Worm (Caenorhabditis elegans) whole organism, young adult: Measurements from ENCODE around the gene ZK666.11.

Experiments
- K11D2.4 ChIP-seq: fragments of 200-800 bp; sonication (Bioruptor generic); IDR thresholded peaks from 2 replicates; pipeline ENCODE4 v1.3.6; 2022; ENCODE audit warnings: missing genetic modification reagents, missing genetic modification characterization, missing compliant biosample characterization
- ZK185.1 ChIP-seq: sonication (generic microtip); optimal IDR thresholded peaks from 2 replicates; lab custom pipeline; 2016; ENCODE audit warnings: mild to moderate bottlenecking, missing genetic modification characterization, missing compliant biosample characterization; ENCODE audit not compliant: poor library complexity, severe bottlenecking
- ama-1 ChIP-seq, 3 experiments: fragments of 150-350 bp in 1 of 3; sonication (generic microtip) in 2 of 3; optimal IDR thresholded peaks; 2 replicates each; lab custom pipeline; 2014 to 2018; ENCODE audit warnings: missing biosample characterization in 2 of 3, missing genetic modification characterization in 2 of 3, missing genetic modification reagents in 2 of 3
- egl-44 ChIP-seq: fragments of 200-800 bp; sonication (Bioruptor generic); IDR thresholded peaks from 2 replicates; pipeline ENCODE4 v1.3.6; 2022; ENCODE audit warnings: missing genetic modification reagents, missing genetic modification characterization, missing compliant biosample characterization
- fkh-3 ChIP-seq: sonication (generic microtip); optimal IDR thresholded peaks from 2 replicates; lab custom pipeline; 2016; ENCODE audit warnings: mild to moderate bottlenecking, missing genetic modification characterization, missing compliant biosample characterization
- hmg-20 ChIP-seq: fragments of 200-800 bp; sonication (Bioruptor generic); IDR thresholded peaks from 2 replicates; pipeline ENCODE4 v1.3.6; 2022; ENCODE audit warnings: missing genetic modification reagents, missing genetic modification characterization, missing compliant biosample characterization
- madf-6 ChIP-seq: fragments of 200-800 bp; sonication (Bioruptor generic); IDR thresholded peaks from 2 replicates; pipeline ENCODE4 v1.3.6; 2022; ENCODE audit warnings: missing genetic modification reagents, missing genetic modification characterization, missing compliant biosample characterization
- nhr-90 ChIP-seq: sonication (generic microtip); optimal IDR thresholded peaks from 2 replicates; lab custom pipeline; 2016; ENCODE audit warnings: missing genotype, mild to moderate bottlenecking, missing genetic modification characterization, missing compliant biosample characterization
- rpc-1 ChIP-seq, 2 experiments: fragments of 150-350 bp in 1 of 2; sonication (generic microtip) in 1 of 2; optimal IDR thresholded peaks; 2 replicates each; lab custom pipeline; 2014 to 2018; ENCODE audit warnings: missing biosample characterization in 1 of 2, missing genetic modification characterization in 1 of 2, missing genetic modification reagents in 1 of 2, missing genotype in 1 of 2
- snpc-1.1 ChIP-seq: sonication (generic microtip); optimal IDR thresholded peaks from 2 replicates; lab custom pipeline; 2017; ENCODE audit warnings: missing genetic modification characterization, mild to moderate bottlenecking, missing compliant biosample characterization, antibody characterized with exemption, moderate library complexity, missing genotype, missing genetic modification reagents; ENCODE audit not compliant: insufficient read depth
- snpc-4 ChIP-seq, 5 experiments: fragments of 150-350 bp in 1 of 5; sonication (generic microtip) in 4 of 5; optimal IDR thresholded peaks; 2 replicates each; lab custom pipeline; 2014 to 2018; ENCODE audit warnings: missing genetic modification characterization in 5 of 5, missing biosample characterization in 3 of 5, antibody characterized with exemption in 2 of 5, mild to moderate bottlenecking in 2 of 5, missing compliant biosample characterization in 2 of 5, missing genotype in 2 of 5, moderate library complexity in 2 of 5, missing genetic modification reagents in 1 of 5
- ztf-18 ChIP-seq: sonication (generic microtip); optimal IDR thresholded peaks from 2 replicates; lab custom pipeline; 2016; ENCODE audit warnings: missing genotype, mild to moderate bottlenecking, missing genetic modification characterization, missing compliant biosample characterization
- ztf-25 ChIP-seq: fragments of 200-800 bp; sonication (Bioruptor generic); IDR thresholded peaks from 2 replicates; pipeline ENCODE4 v1.3.6; 2022; ENCODE audit warnings: missing genetic modification reagents, missing genetic modification characterization, missing compliant biosample characterization

ce11 chrII:10505949-10506348 lies 23.6 kb downstream of the ZK666.11 start:
- TF ChIP-seq K11D2.4 (GFP tag; lab: Robert Waterston, UW) (no peak), snpc-1.1 (tag; lab: Kevin White, UChicago) (no peak), hmg-20 (GFP tag; lab: Robert Waterston, UW) (no peak), rpc-1 (optimal IDR thresholded peaks at IDR 0.05; lab: Kevin White, UChicago) (no peak), rpc-1 (tag; optimal IDR thresholded peaks at IDR 0.05; lab: Kevin White, UChicago) (no peak), nhr-90 (tag; lab: Kevin White, UChicago) (no peak), egl-44 (GFP tag; lab: Robert Waterston, UW) (no peak), madf-6 (GFP tag; lab: Robert Waterston, UW) (no peak), ztf-25 (no peak), ZK185.1 (tag; lab: Kevin White, UChicago) (no peak), ama-1 (optimal IDR thresholded peaks at IDR 0.05; lab: Kevin White, UChicago) (no peak), ama-1 (GFP tag; optimal IDR thresholded peaks at IDR 0.05; lab: Kevin White, UChicago) (no peak), snpc-4 (GFP tag; optimal IDR thresholded peaks at IDR 0.05; lab: Kevin White, UChicago) (no peak), snpc-4 (tag; optimal IDR thresholded peaks at IDR 0.05; lab: Kevin White, UChicago) (no peak), ztf-18 (tag; lab: Kevin White, UChicago) (no peak), fkh-3 (tag; lab: Kevin White, UChicago) (no peak)
